Worm (Caenorhabditis elegans) whole organism, L1 larva: ENCODE results near the gene T13G4.7.

Experiments used
- C34B4.2 ChIP-seq: sonication (generic microtip); optimal IDR thresholded peaks from 2 replicates; lab custom pipeline; 2017; ENCODE audit warnings: mild to moderate bottlenecking, missing genetic modification characterization, missing compliant biosample characterization
- F16B12.6 ChIP-seq: fragments of 150-350 bp; optimal IDR thresholded peaks from 2 replicates; lab custom pipeline; 2014; ENCODE audit warnings: missing biosample characterization, missing genetic modification characterization
- ama-1 ChIP-seq: fragments of 150-350 bp; optimal IDR thresholded peaks from 2 replicates; lab custom pipeline; 2014
- blmp-1 ChIP-seq: fragments of 150-350 bp; optimal IDR thresholded peaks from 2 replicates; lab custom pipeline; 2014; ENCODE audit warnings: missing biosample characterization, missing genetic modification characterization
- ceh-8 ChIP-seq: fragments of 200-800 bp; sonication (Bioruptor generic); optimal IDR thresholded peaks from 2 replicates; lab custom pipeline; 2018; ENCODE audit warnings: mild to moderate bottlenecking, missing genetic modification characterization, moderate library complexity, missing compliant biosample characterization
- ceh-82 ChIP-seq, 3 experiments: fragments of 150-350 bp in 1 of 3; sonication (generic microtip) in 2 of 3; optimal IDR thresholded peaks; 2 replicates each; lab custom pipeline; 2014 to 2017; ENCODE audit warnings: missing biosample characterization in 3 of 3, missing genetic modification characterization in 3 of 3
- ceh-88 ChIP-seq: fragments of 200-800 bp; sonication (Bioruptor generic); IDR thresholded peaks from 2 replicates; pipeline ENCODE4 v1.3.6; 2022; ENCODE audit warnings: missing genetic modification characterization, missing compliant biosample characterization
- ces-1 ChIP-seq: fragments of 150-350 bp; optimal IDR thresholded peaks from 2 replicates; lab custom pipeline; 2014; ENCODE audit warnings: missing biosample characterization, missing genetic modification reagents, missing genetic modification characterization
- efl-1 ChIP-seq, 4 experiments: fragments of 150-350 bp; optimal IDR thresholded peaks in 3 of 4; peaks in 1 of 4; 1 replicate in 1 of 4; 2 replicates in 3 of 4; lab custom pipeline; 2014; ENCODE audit warnings: missing biosample characterization in 2 of 4, missing genetic modification characterization in 2 of 4, missing genetic modification reagents in 2 of 4
- elt-3 ChIP-seq, 6 experiments: fragments of 150-350 bp in 1 of 6; sonication (generic microtip); optimal IDR thresholded peaks; 2 replicates each; lab custom pipeline; 2017 to 2018; ENCODE audit warnings: missing biosample characterization in 6 of 6, missing genetic modification characterization in 6 of 6, inconsistent platforms in 1 of 6
- fkh-4 ChIP-seq: sonication (generic microtip); optimal IDR thresholded peaks from 2 replicates; lab custom pipeline; 2016; ENCODE audit warnings: missing compliant biosample characterization, missing genetic modification characterization, borderline replicate concordance
- hlh-17 ChIP-seq: fragments of 200-800 bp; sonication (Bioruptor generic); optimal IDR thresholded peaks from 2 replicates; lab custom pipeline; 2018; ENCODE audit warnings: missing genetic modification characterization, mild to moderate bottlenecking, missing compliant biosample characterization, moderate library complexity, borderline replicate concordance
- lin-14 ChIP-seq: fragments of 200-800 bp; sonication (Bioruptor generic); optimal IDR thresholded peaks from 2 replicates; lab custom pipeline; 2018; ENCODE audit warnings: mild to moderate bottlenecking, missing genetic modification characterization, moderate library complexity, missing compliant biosample characterization
- lin-15B ChIP-seq: fragments of 150-350 bp; sonication (generic microtip); optimal IDR thresholded peaks from 3 replicates; lab custom pipeline; 2014; ENCODE audit warnings: missing biosample characterization, missing genetic modification characterization
- lsy-2 ChIP-seq, 2 experiments: fragments of 150-350 bp; optimal IDR thresholded peaks; 2 replicates each; lab custom pipeline; 2014; ENCODE audit warnings: missing biosample characterization in 2 of 2, missing genetic modification characterization in 2 of 2
- mab-9 ChIP-seq: fragments of 200-800 bp; sonication (Bioruptor generic); IDR thresholded peaks from 2 replicates; pipeline ENCODE4 v1.3.6; 2022; ENCODE audit warnings: missing genetic modification reagents, missing genetic modification characterization, missing compliant biosample characterization
- mdl-1 ChIP-seq, 2 experiments: fragments of 150-350 bp; optimal IDR thresholded peaks; 2 replicates each; lab custom pipeline; 2014 to 2017; ENCODE audit warnings: missing biosample characterization in 2 of 2, missing genetic modification characterization in 2 of 2, inconsistent platforms in 1 of 2
- mep-1 ChIP-seq: fragments of 150-350 bp; optimal IDR thresholded peaks from 2 replicates; lab custom pipeline; 2014; ENCODE audit warnings: missing biosample characterization, missing genetic modification characterization
- nhr-19 ChIP-seq: fragments of 200-800 bp; sonication (Bioruptor generic); conservative IDR thresholded peaks from 2 replicates; pipeline ENCODE4 v1.3.6; 2022; ENCODE audit warnings: missing genetic modification characterization, missing compliant biosample characterization
- nhr-237 ChIP-seq: fragments of 150-350 bp; optimal IDR thresholded peaks from 2 replicates; lab custom pipeline; 2014; ENCODE audit warnings: missing biosample characterization, missing genetic modification characterization
- nhr-47 ChIP-seq: sonication (generic microtip); optimal IDR thresholded peaks from 2 replicates; lab custom pipeline; 2016; ENCODE audit warnings: mild to moderate bottlenecking, missing genetic modification characterization, moderate library complexity, missing compliant biosample characterization
- nhr-71 ChIP-seq: sonication (generic microtip); optimal IDR thresholded peaks from 2 replicates; lab custom pipeline; 2016; ENCODE audit warnings: mild to moderate bottlenecking, missing genetic modification characterization, moderate library complexity, missing compliant biosample characterization
- nhr-76 ChIP-seq: sonication (generic microtip); optimal IDR thresholded peaks from 2 replicates; lab custom pipeline; 2017; ENCODE audit warnings: missing biosample characterization, missing genetic modification characterization
- nhr-84 ChIP-seq: sonication (generic microtip); optimal IDR thresholded peaks from 2 replicates; lab custom pipeline; 2017; ENCODE audit warnings: missing biosample characterization, missing genetic modification characterization
- nhr-85 ChIP-seq: sonication (generic microtip); peaks from one replicate; lab custom pipeline; 2016; ENCODE audit warnings: missing genetic modification characterization, inconsistent platforms, missing compliant biosample characterization
- pqm-1 ChIP-seq: sonication (generic microtip); optimal IDR thresholded peaks from 3 replicates; lab custom pipeline; 2017; ENCODE audit warnings: missing biosample characterization, missing genetic modification characterization
- skn-1 ChIP-seq: fragments of 150-350 bp; optimal IDR thresholded peaks from 2 replicates; lab custom pipeline; 2014; ENCODE audit warnings: missing biosample characterization, missing genetic modification characterization
- snpc-4 ChIP-seq: fragments of 150-350 bp; optimal IDR thresholded peaks from 2 replicates; lab custom pipeline; 2014; ENCODE audit warnings: missing biosample characterization, missing genetic modification characterization
- snu-23 ChIP-seq: sonication (generic microtip); optimal IDR thresholded peaks from 2 replicates; lab custom pipeline; 2016; ENCODE audit warnings: missing genetic modification characterization, missing compliant biosample characterization
- sox-4 ChIP-seq: sonication (generic microtip); optimal IDR thresholded peaks from 2 replicates; lab custom pipeline; 2016; ENCODE audit warnings: missing genetic modification characterization, missing compliant biosample characterization
- sptf-1 ChIP-seq: fragments of 150-350 bp; optimal IDR thresholded peaks from 2 replicates; lab custom pipeline; 2014; ENCODE audit warnings: missing biosample characterization, missing genetic modification characterization
- tbx-2 ChIP-seq: sonication (generic microtip); optimal IDR thresholded peaks from 2 replicates; lab custom pipeline; 2016; ENCODE audit warnings: missing genetic modification characterization, missing compliant biosample characterization
- unc-130 ChIP-seq: fragments of 150-350 bp; optimal IDR thresholded peaks from 2 replicates; lab custom pipeline; 2017; ENCODE audit warnings: missing biosample characterization, missing genetic modification characterization, inconsistent platforms
- unc-86 ChIP-seq: sonication (generic microtip); optimal IDR thresholded peaks from 2 replicates; lab custom pipeline; 2016; ENCODE audit warnings: missing genetic modification characterization, missing compliant biosample characterization
- vab-15 ChIP-seq: sonication (generic microtip); optimal IDR thresholded peaks from 2 replicates; lab custom pipeline; 2017; ENCODE audit warnings: missing genotype, mild to moderate bottlenecking, missing genetic modification characterization, missing compliant biosample characterization
- zag-1 ChIP-seq: fragments of 150-350 bp; optimal IDR thresholded peaks from 2 replicates; lab custom pipeline; 2014; ENCODE audit warnings: missing biosample characterization, missing genetic modification characterization
- ztf-11 ChIP-seq, 2 experiments: sonication (generic microtip); optimal IDR thresholded peaks; 2 replicates each; lab custom pipeline; 2016 to 2017; ENCODE audit warnings: missing genetic modification characterization in 2 of 2, missing biosample characterization in 1 of 2, missing compliant biosample characterization in 1 of 2
- ztf-4 ChIP-seq: fragments of 150-350 bp; optimal IDR thresholded peaks from 2 replicates; lab custom pipeline; 2014; ENCODE audit warnings: missing biosample characterization, missing genetic modification characterization

The T13G4.7 gene

ce11 chrX:1244235-1244634 is 38.3 kb upstream of the T13G4.7 start (continued):
- peak in 1 of 2 experiments; percentile 21 for TF ChIP-seq mdl-1 (tag; optimal IDR thresholded peaks at IDR 0.05; lab: Kevin White, UChicago)
- no peak for TF ChIP-seq nhr-85
- no peak for TF ChIP-seq fkh-4
- peak in 1 of 3 experiments; percentile 12 for TF ChIP-seq ceh-82 (tag; optimal IDR thresholded peaks at IDR 0.05; lab: Kevin White, UChicago)
- no peak for TF ChIP-seq lsy-2 (tag; optimal IDR thresholded peaks at IDR 0.05; lab: Kevin White, UChicago)
- no peak for TF ChIP-seq ces-1
- TF ChIP-seq snu-23 (GFP tag; lab: Kevin White, UChicago), result peak; percentile 3
- no peak for TF ChIP-seq nhr-71 (tag; lab: Kevin White, UChicago)
- no peak for TF ChIP-seq nhr-47
- TF ChIP-seq tbx-2 (tag; lab: Kevin White, UChicago), result no peak
- TF ChIP-seq, all 84 proteins: peak for 6

ce11 chrX:1242763-1243162 is 36.8 kb upstream of the T13G4.7 start:
- no peak for TF ChIP-seq tbx-2 (tag; lab: Kevin White, UChicago)
- TF ChIP-seq nhr-19 (GFP tag; lab: Robert Waterston, UW), result no peak
- no peak for TF ChIP-seq mep-1 (tag; lab: Kevin White, UChicago)
- no peak for TF ChIP-seq ama-1 (lab: Kevin White, UChicago)
- TF ChIP-seq nhr-84 (tag; lab: Kevin White, UChicago), result no peak
- TF ChIP-seq efl-1 (optimal IDR thresholded peaks at IDR 0.05; lab: Kevin White, UChicago), result no peak
- no peak for TF ChIP-seq efl-1 (GFP tag; optimal IDR thresholded peaks at IDR 0.05 in 1 of 2; lab: Kevin White, UChicago)
- TF ChIP-seq C34B4.2 (tag; lab: Kevin White, UChicago), result no peak
- TF ChIP-seq ceh-88 (GFP tag; lab: Robert Waterston, UW), result no peak
- TF ChIP-seq F16B12.6, result no peak
- TF ChIP-seq lin-15B (tag; lab: Kevin White, UChicago), result no peak
- TF ChIP-seq unc-130 (tag; lab: Kevin White, UChicago), result no peak
- no peak for TF ChIP-seq lin-14 (GFP tag; lab: Kevin White, UChicago)

- TF ChIP-seq nhr-76 (tag; lab: Kevin White, UChicago) (no peak), hlh-17 (no peak), tbx-2 (tag; lab: Kevin White, UChicago) (no peak), sox-4 (no peak), zag-1 (tag; lab: Kevin White, UChicago) (no peak), fkh-4 (no peak), vab-15 (tag; lab: Kevin White, UChicago) (no peak), ztf-11 (tag; optimal IDR thresholded peaks at IDR 0.05; lab: Kevin White, UChicago) (no peak), sptf-1 (tag; lab: Kevin White, UChicago) (no peak), pqm-1 (no peak), mep-1 (tag; lab: Kevin White, UChicago) (no peak), C34B4.2 (tag; lab: Kevin White, UChicago) (no peak), ama-1 (lab: Kevin White, UChicago) (no peak), unc-86 (tag; lab: Kevin White, UChicago) (no peak), ceh-8 (no peak), nhr-237 (tag; lab: Kevin White, UChicago) (no peak), mdl-1 (tag; optimal IDR thresholded peaks at IDR 0.05; lab: Kevin White, UChicago) (no peak), lin-14 (GFP tag; lab: Kevin White, UChicago) (no peak), mab-9 (no peak)
These were observed 32.9 kb upstream of the T13G4.7 start, which contains the start of gene C25G6.3 for ce11 chrX:1238803-1239202. TSS of gene C25G6.3 (minus strand) at chrX:1238903.

- TF ChIP-seq ztf-11 (tag; optimal IDR thresholded peaks at IDR 0.05; lab: Kevin White, UChicago) (no peak), F16B12.6 (no peak), ztf-4 (tag; lab: Kevin White, UChicago) (no peak), elt-3 (tag; optimal IDR thresholded peaks at IDR 0.05; lab: Kevin White, UChicago) (peak in 1 of 6 experiments; percentile 55), skn-1 (tag; lab: Kevin White, UChicago) (no peak), hlh-17 (no peak), nhr-76 (tag; lab: Kevin White, UChicago) (no peak), nhr-84 (tag; lab: Kevin White, UChicago) (no peak), blmp-1 (tag; lab: Kevin White, UChicago) (peak; percentile 39), snpc-4 (tag; lab: Kevin White, UChicago) (no peak)
- TF ChIP-seq, all 84 proteins: peak for 2
These were observed 26.1 kb upstream of the T13G4.7 start for ce11 chrX:1232074-1232473.
